Fruit fly (Drosophila melanogaster): ENCODE measurements around the gene NPFR.
A peak's percentile ranks its signal among the peaks of the same experiment; 100 is the strongest.

Gene NPFR

DNA sequence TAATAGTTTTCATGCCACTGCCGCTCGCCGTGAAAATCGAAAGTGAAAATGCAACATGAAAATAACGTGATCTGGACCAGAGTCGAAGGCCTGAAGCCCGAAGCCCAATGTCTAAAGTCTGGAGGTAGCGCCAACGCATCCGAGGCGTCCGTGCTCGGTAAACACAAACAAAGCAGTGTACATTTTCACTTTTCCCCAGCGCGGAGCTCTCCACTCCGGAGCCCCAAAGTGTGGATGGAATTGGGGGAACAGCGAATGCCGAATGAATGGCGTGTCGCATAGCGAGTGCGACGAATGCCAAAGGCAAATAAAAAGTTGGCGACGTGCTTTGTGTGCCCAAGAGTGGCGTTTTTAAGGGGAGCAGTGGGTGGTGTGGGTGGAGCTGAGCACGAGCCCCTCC is 15.9 kb downstream of the NPFR start:
- TF ChIP-seq vvl (GFP tag; IDR thresholded peaks at IDR 0.05) (peak; percentile 74; the same call in 1 of the 2 replicates), otp (GFP tag; IDR thresholded peaks at IDR 0.05) (0 out of 3 replicates have a peak, but pooled peaks have one; percentile 36), CG3407 (GFP tag; optimal IDR thresholded peaks at IDR 0.05) (peak; percentile 31), Atf3 (GFP tag; optimal IDR thresholded peaks at IDR 0.05) (no peak), CG31365 (tag; optimal IDR thresholded peaks at IDR 0.05) (peak; percentile 9), ATbp (GFP tag; optimal IDR thresholded peaks at IDR 0.05) (peak; percentile 69), CG5953 (GFP tag; IDR thresholded peaks at IDR 0.05) (no peak; the same call in 1 of the 2 replicates), Camta (GFP tag; optimal IDR thresholded peaks at IDR 0.05) (no peak), zfh1 (GFP tag; IDR thresholded peaks at IDR 0.05) (0 out of 3 replicates have a peak, but pooled peaks have one; percentile 23), CG31441 (GFP tag; IDR thresholded peaks at IDR 0.05) (0 out of 2 replicates have a peak, but pooled peaks have one; percentile 15), CG14710 (tag; optimal IDR thresholded peaks at IDR 0.05) (no peak), nau (GFP tag; optimal IDR thresholded peaks at IDR 0.05) (no peak), CG3995 (GFP tag; optimal IDR thresholded peaks at IDR 0.05) (no peak), Fer2 (tag; optimal IDR thresholded peaks at IDR 0.05) (no peak), cwo (GFP tag; optimal IDR thresholded peaks at IDR 0.05) (no peak), dmrt99B (tag; optimal IDR thresholded peaks at IDR 0.05) (peak; percentile 14), bsh (GFP tag; optimal IDR thresholded peaks at IDR 0.05) (peak in 1 of 2 experiments; percentile 28), Xrp1 (GFP tag; IDR thresholded peaks at IDR 0.05) (0 out of 2 replicates have a peak, but pooled peaks have one; percentile 19), CG2875 (GFP tag; optimal IDR thresholded peaks at IDR 0.05) (peak; percentile 24), CG10543 (GFP tag; optimal IDR thresholded peaks at IDR 0.05) (peak; percentile 4), CG17186 (GFP tag; optimal IDR thresholded peaks at IDR 0.05) (no peak), sima (GFP tag; optimal IDR thresholded peaks at IDR 0.05) (no peak), oc (tag; optimal IDR thresholded peaks at IDR 0.05) (peak; percentile 1), Sox102F (GFP tag; optimal IDR thresholded peaks at IDR 0.05) (peak; percentile 30), Blimp-1 (GFP tag; optimal IDR thresholded peaks at IDR 0.05) (peak; percentile 96), CG15073 (GFP tag; optimal IDR thresholded peaks at IDR 0.05) (no peak), CG6791 (GFP tag; IDR thresholded peaks at IDR 0.05; ENCODE audit: partially characterized antibody) (no peak), CG9817 (tag; optimal IDR thresholded peaks at IDR 0.05) (no peak), CG7357 (GFP tag; IDR thresholded peaks at IDR 0.05) (0 out of 3 replicates have a peak, but pooled peaks have one; percentile 24), CG6254 (GFP tag; optimal IDR thresholded peaks at IDR 0.05) (peak; percentile 18), br (optimal IDR thresholded peaks at IDR 0.05) (no peak), CG2678 (tag; optimal IDR thresholded peaks at IDR 0.05) (peak; percentile 33), hkb (optimal IDR thresholded peaks at IDR 0.05) (no peak), hkb (GFP tag; IDR thresholded peaks at IDR 0.05) (no peak), CG8290 (GFP tag; optimal IDR thresholded peaks at IDR 0.05) (no peak), CG8290 (tag; optimal IDR thresholded peaks at IDR 0.05) (peak in 1 of 2 experiments; percentile 15), CG6854 (GFP tag; optimal IDR thresholded peaks at IDR 0.05) (no peak), Optix (GFP tag; IDR thresholded peaks at IDR 0.05) (no peak), gce (GFP tag; IDR thresholded peaks at IDR 0.05) (0 out of 3 replicates have a peak, but pooled peaks have one; percentile 24), Abd-B (GFP tag; optimal IDR thresholded peaks at IDR 0.05) (no peak), CG12071 (GFP tag; optimal IDR thresholded peaks at IDR 0.05) (peak; percentile 44), Dip2 (GFP tag; IDR thresholded peaks at IDR 0.05) (no peak), CG12769 (tag; optimal IDR thresholded peaks at IDR 0.05) (peak; percentile 52), sens (GFP tag) (peak; percentile 46), CG17359 (tag; optimal IDR thresholded peaks at IDR 0.05) (peak; percentile 26), CG2889 (GFP tag; IDR thresholded peaks at IDR 0.05) (0 out of 3 replicates have a peak, but pooled peaks have one; percentile 22), psq (GFP tag; optimal IDR thresholded peaks at IDR 0.05) (no peak), CG8359 (GFP tag; optimal IDR thresholded peaks at IDR 0.05; ENCODE audit: borderline replicate concordance) (peak; percentile 19), gcm (GFP tag; optimal IDR thresholded peaks at IDR 0.05) (no peak), CG7556 (GFP tag; optimal IDR thresholded peaks at IDR 0.05) (no peak), crol (GFP tag; IDR thresholded peaks at IDR 0.05) (peak; percentile 65)

All from whole organism, embryonic.